Fruit fly (Drosophila melanogaster) Kc167 (cell line): ENCODE measurements around the gene Ir7d.

Source experiments
- Myc ChIP-seq: fragments of >200 bp; optimal IDR thresholded peaks from 2 replicates; lab custom pipeline; 2017; ENCODE audit warnings: missing external identifiers
- Sin3A ChIP-seq: fragments of >200 bp; optimal IDR thresholded peaks from 2 replicates; lab custom pipeline; 2018; ENCODE audit warnings: missing external identifiers
- h ChIP-seq: fragments of >200 bp; optimal IDR thresholded peaks from 3 replicates; lab custom pipeline; 2018; ENCODE audit warnings: missing external identifiers
- insv ChIP-seq: fragments of >200 bp; optimal IDR thresholded peaks from 3 replicates; lab custom pipeline; 2018; ENCODE audit warnings: missing external identifiers
- psq ChIP-seq: fragments of >200 bp; optimal IDR thresholded peaks from 2 replicates; lab custom pipeline; 2017; ENCODE audit warnings: missing external identifiers
- ttk ChIP-seq: sonication (Bioruptor generic); optimal IDR thresholded peaks from 2 replicates; lab custom pipeline; 2017; ENCODE audit warnings: missing external identifiers

The Ir7d gene

DNA sequence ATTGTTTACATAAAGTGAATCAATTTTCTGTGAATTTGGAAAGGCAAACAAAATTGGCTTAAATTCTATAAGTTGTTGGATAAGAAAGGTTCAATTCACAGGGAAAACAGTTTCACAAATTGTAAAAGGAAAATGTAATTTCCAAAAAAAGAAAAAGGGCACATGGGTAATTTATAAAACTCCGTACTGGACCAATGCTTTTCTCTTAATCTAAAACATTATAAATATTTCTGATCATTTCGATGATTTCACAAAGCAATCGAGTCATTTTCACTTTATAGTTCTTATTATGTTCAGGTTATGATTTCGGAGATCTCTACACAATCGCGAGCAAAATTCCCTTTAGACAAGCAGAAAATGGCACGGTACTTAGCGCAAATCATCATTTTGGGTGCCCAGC is 20.8 kb downstream of the Ir7d start, which contains the start of gene CG1409:
Gene CG1409 (plus strand): TSS at position 301 of the 400 bp plus-strand sequence.
- TF ChIP-seq insv (no peak), h (lab: Kevin White, UChicago) (no peak), Sin3A (lab: Kevin White, UChicago) (no peak), psq (lab: Kevin White, UChicago) (no peak), Myc (lab: Kevin White, UChicago) (no peak), ttk (no peak)

- no peak for TF ChIP-seq Sin3A (lab: Kevin White, UChicago)
- TF ChIP-seq ttk: no peak
Observed at dm6 chrX:7854144-7854543, 24.5 kb downstream of the Ir7d start, which contains the start of gene CG10920. CG10920 (minus strand) TSS chrX:7854244.
